Worm (Caenorhabditis elegans): Measurements from ENCODE around the gene W02D7.12.

ce11 chrV:8269878-8270277 is 41.4 kb upstream of the W02D7.12 start:
- TF ChIP-seq ama-1 (optimal IDR thresholded peaks at IDR 0.05) (no peak), pes-1 (GFP tag; IDR thresholded peaks at IDR 0.05) (no peak), hnd-1 (tag; optimal IDR thresholded peaks at IDR 0.05) (no peak), flt-1 (GFP tag; IDR thresholded peaks at IDR 0.05) (no peak), tra-4 (tag; optimal IDR thresholded peaks at IDR 0.05) (no peak), ceh-13 (GFP tag; optimal IDR thresholded peaks at IDR 0.05) (no peak), hmbx-1 (tag; optimal IDR thresholded peaks at IDR 0.05) (no peak), F13C5.2 (tag; optimal IDR thresholded peaks at IDR 0.05) (no peak), scrt-1 (GFP tag; IDR thresholded peaks at IDR 0.05) (no peak), B0310.2 (tag; optimal IDR thresholded peaks at IDR 0.05) (no peak), sea-1 (GFP tag; conservative IDR thresholded peaks at IDR 0.05) (no peak)

Measured in whole organism, early embryonic.